Worm (Caenorhabditis elegans) whole organism, late embryonic: ENCODE data around the gene F21D9.3.

Experiments used
- ama-1 ChIP-seq: fragments of 150-350 bp; optimal IDR thresholded peaks from 2 replicates; lab custom pipeline; 2014
- ceh-19 ChIP-seq: fragments of 200-800 bp; sonication (Bioruptor generic); optimal IDR thresholded peaks from 2 replicates; lab custom pipeline; 2018; ENCODE audit warnings: mild to moderate bottlenecking, missing genetic modification characterization, missing compliant biosample characterization
- ceh-45 ChIP-seq: fragments of 200-800 bp; sonication (Bioruptor generic); IDR thresholded peaks from 2 replicates; pipeline ENCODE4 v1.3.6; 2022; ENCODE audit warnings: missing genetic modification reagents, missing genetic modification characterization, missing compliant biosample characterization
- ceh-48 ChIP-seq: sonication (generic microtip); optimal IDR thresholded peaks from 2 replicates; lab custom pipeline; 2016; ENCODE audit warnings: missing genetic modification characterization, inconsistent platforms, missing compliant biosample characterization
- ceh-6 ChIP-seq: fragments of 200-800 bp; sonication (Bioruptor generic); optimal IDR thresholded peaks from 2 replicates; lab custom pipeline; 2018; ENCODE audit warnings: mild to moderate bottlenecking, missing genetic modification characterization, missing compliant biosample characterization
- eyg-1 ChIP-seq: sonication (generic microtip); optimal IDR thresholded peaks from 2 replicates; lab custom pipeline; 2016; ENCODE audit warnings: missing genotype, missing genetic modification characterization, missing compliant biosample characterization
- fkh-10 ChIP-seq: fragments of 150-350 bp; optimal IDR thresholded peaks from 2 replicates; lab custom pipeline; 2014; ENCODE audit warnings: missing biosample characterization, missing genetic modification reagents, missing genetic modification characterization
- hlh-13 ChIP-seq: fragments of 200-800 bp; sonication (Bioruptor generic); optimal IDR thresholded peaks from 2 replicates; lab custom pipeline; 2018; ENCODE audit warnings: mild to moderate bottlenecking, missing genetic modification characterization, missing compliant biosample characterization
- nfya-1 ChIP-seq: sonication (generic microtip); optimal IDR thresholded peaks from 2 replicates; lab custom pipeline; 2017; ENCODE audit warnings: missing genetic modification characterization, mild to moderate bottlenecking, missing compliant biosample characterization, antibody characterized with exemption, moderate library complexity
- pqm-1 ChIP-seq: sonication (generic microtip); optimal IDR thresholded peaks from 2 replicates; lab custom pipeline; 2016; ENCODE audit warnings: missing genetic modification characterization, missing compliant biosample characterization
- ref-2 ChIP-seq: sonication (generic microtip); optimal IDR thresholded peaks from 2 replicates; lab custom pipeline; 2016; ENCODE audit warnings: missing genetic modification characterization, missing compliant biosample characterization
- rnt-1 ChIP-seq: sonication (generic microtip); optimal IDR thresholded peaks from 2 replicates; lab custom pipeline; 2016; ENCODE audit warnings: missing genetic modification characterization, missing compliant biosample characterization
- unc-86 ChIP-seq: sonication (generic microtip); optimal IDR thresholded peaks from 2 replicates; lab custom pipeline; 2016; ENCODE audit warnings: missing genetic modification characterization, missing compliant biosample characterization

DNA sequence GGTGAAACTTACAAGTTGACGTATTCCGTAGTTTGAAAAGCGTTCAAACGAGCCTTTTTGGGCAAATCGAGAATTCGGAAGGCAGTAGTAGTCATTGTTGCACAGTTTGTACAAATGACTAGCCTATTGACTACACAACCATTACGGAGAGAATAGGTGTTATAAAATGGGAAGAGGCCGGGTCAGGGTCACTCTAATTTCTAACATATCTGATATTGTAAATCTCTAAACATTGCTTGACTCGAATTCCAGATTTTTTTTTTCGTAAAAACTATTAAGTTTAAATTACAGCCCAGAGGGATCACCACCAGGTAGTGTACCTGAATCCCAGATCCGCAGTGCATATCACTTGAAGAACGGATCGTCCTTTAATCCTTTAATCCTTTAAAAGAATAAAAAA is 20.3 kb downstream of the F21D9.3 start, which contains the start of gene fbxb-2:
- TF ChIP-seq pqm-1 (no peak), fkh-10 (GFP tag; lab: Kevin White, UChicago) (no peak), rnt-1 (tag; lab: Kevin White, UChicago) (no peak), eyg-1 (tag; lab: Kevin White, UChicago) (no peak), ref-2 (tag; lab: Kevin White, UChicago) (no peak), ceh-48 (tag; lab: Kevin White, UChicago) (no peak), ceh-19 (GFP tag; lab: Kevin White, UChicago) (no peak), nfya-1 (tag; lab: Kevin White, UChicago) (no peak), ceh-45 (GFP tag; lab: Robert Waterston, UW) (no peak), ama-1 (no peak), hlh-13 (GFP tag; lab: Kevin White, UChicago) (no peak), unc-86 (tag; lab: Kevin White, UChicago) (no peak), ceh-6 (GFP tag; lab: Kevin White, UChicago) (no peak)
